Worm (Caenorhabditis elegans) whole organism, L1 larva: ENCODE results near the gene R151.1.

Experiments used
- aha-1 ChIP-seq: fragments of 150-350 bp; optimal IDR thresholded peaks from 2 replicates; lab custom pipeline; 2014; ENCODE audit warnings: missing biosample characterization, missing genetic modification characterization
- ceh-8 ChIP-seq: fragments of 200-800 bp; sonication (Bioruptor generic); optimal IDR thresholded peaks from 2 replicates; lab custom pipeline; 2018; ENCODE audit warnings: mild to moderate bottlenecking, missing genetic modification characterization, moderate library complexity, missing compliant biosample characterization
- ceh-82 ChIP-seq, 3 experiments: fragments of 150-350 bp in 1 of 3; sonication (generic microtip) in 2 of 3; optimal IDR thresholded peaks; 2 replicates each; lab custom pipeline; 2014 to 2017; ENCODE audit warnings: missing biosample characterization in 3 of 3, missing genetic modification characterization in 3 of 3
- ces-1 ChIP-seq: fragments of 150-350 bp; optimal IDR thresholded peaks from 2 replicates; lab custom pipeline; 2014; ENCODE audit warnings: missing biosample characterization, missing genetic modification reagents, missing genetic modification characterization
- jun-1 ChIP-seq: fragments of 150-350 bp; optimal IDR thresholded peaks from 2 replicates; lab custom pipeline; 2014; ENCODE audit warnings: missing biosample characterization, missing genetic modification reagents, missing genetic modification characterization
- lin-39 ChIP-seq: fragments of 150-350 bp; optimal IDR thresholded peaks from 2 replicates; lab custom pipeline; 2014; ENCODE audit warnings: missing biosample characterization, missing genetic modification reagents, missing genetic modification characterization
- lsy-2 ChIP-seq, 2 experiments: fragments of 150-350 bp; optimal IDR thresholded peaks; 2 replicates each; lab custom pipeline; 2014; ENCODE audit warnings: missing biosample characterization in 2 of 2, missing genetic modification characterization in 2 of 2
- tbx-2 ChIP-seq: sonication (generic microtip); optimal IDR thresholded peaks from 2 replicates; lab custom pipeline; 2016; ENCODE audit warnings: missing genetic modification characterization, missing compliant biosample characterization
- unc-98 ChIP-seq: fragments of 200-800 bp; sonication (Bioruptor generic); IDR thresholded peaks from 2 replicates; pipeline ENCODE4 v1.3.6; 2022; ENCODE audit warnings: missing genetic modification characterization, missing compliant biosample characterization
- zip-4 ChIP-seq: fragments of 200-800 bp; sonication (Bioruptor generic); optimal IDR thresholded peaks from 2 replicates; lab custom pipeline; 2018; ENCODE audit warnings: mild to moderate bottlenecking, missing genetic modification characterization, moderate library complexity, missing compliant biosample characterization

DNA sequence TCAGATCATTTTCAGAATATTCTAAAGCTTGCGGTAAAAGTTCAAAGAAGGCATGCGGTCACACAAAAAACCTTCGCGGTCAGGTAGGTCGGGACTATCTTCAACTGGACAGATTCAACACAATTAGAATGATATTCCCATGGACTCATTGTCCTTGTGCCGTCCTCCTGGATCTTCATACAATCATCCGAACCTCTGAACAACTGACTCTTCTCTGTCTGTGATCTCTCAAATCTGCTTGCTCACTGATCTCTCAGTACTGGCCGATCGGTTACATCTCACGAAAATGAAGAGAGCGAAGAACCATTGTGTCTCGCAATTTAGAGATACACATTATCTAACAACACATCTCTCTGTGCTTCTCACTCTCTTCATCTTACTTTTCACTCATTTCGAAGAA, 794 bp upstream of the R151.1 start:
- TF ChIP-seq ceh-8 (GFP tag; lab: Kevin White, UChicago) (no peak), lsy-2 (tag; optimal IDR thresholded peaks at IDR 0.05; lab: Kevin White, UChicago) (peak in 1 of 2 experiments; percentile 41), ceh-82 (tag; optimal IDR thresholded peaks at IDR 0.05; lab: Kevin White, UChicago) (no peak), aha-1 (tag; lab: Kevin White, UChicago) (no peak), jun-1 (tag; lab: Kevin White, UChicago) (no peak), tbx-2 (tag; lab: Kevin White, UChicago) (no peak), lin-39 (tag; lab: Kevin White, UChicago) (no peak), zip-4 (GFP tag; lab: Kevin White, UChicago) (no peak), unc-98 (no peak), ces-1 (GFP tag; lab: Kevin White, UChicago) (no peak)
